Fruit fly (Drosophila melanogaster) whole organism, prepupa: ENCODE results near the gene tap.

ENCODE experiments used
- CG10631 ChIP-seq: fragments of 200-800 bp; sonication (Bioruptor generic); optimal IDR thresholded peaks from 2 replicates; lab custom pipeline; 2016; ENCODE audit warnings: missing biosample characterization, missing genetic modification characterization
- CG10669 ChIP-seq: fragments of 200-800 bp; sonication (Bioruptor generic); optimal IDR thresholded peaks from 3 replicates; lab custom pipeline; 2018; ENCODE audit warnings: missing biosample characterization, mild to moderate bottlenecking, missing genetic modification characterization, moderate library complexity
- CG11294 ChIP-seq: fragments of 200-800 bp; sonication (Bioruptor generic); IDR thresholded peaks from 2 replicates; pipeline ENCODE4 v1.3.6; 2022; ENCODE audit warnings: missing biosample characterization, missing genetic modification characterization
- CG11902 ChIP-seq: fragments of 200-800 bp; sonication (Bioruptor generic); optimal IDR thresholded peaks from 3 replicates; lab custom pipeline; 2016; ENCODE audit warnings: missing biosample characterization, missing genetic modification characterization
- CG15336 ChIP-seq: fragments of 200-800 bp; sonication (Bioruptor generic); IDR thresholded peaks from 2 replicates; pipeline ENCODE4 v1.3.6; 2022; ENCODE audit warnings: missing biosample characterization, missing genetic modification characterization
- CG16779 ChIP-seq: fragments of 200-800 bp; sonication (Bioruptor generic); optimal IDR thresholded peaks from 3 replicates; lab custom pipeline; 2017; ENCODE audit warnings: missing biosample characterization, mild to moderate bottlenecking, missing genetic modification characterization
- CG3032 ChIP-seq: fragments of 200-800 bp; optimal IDR thresholded peaks from 2 replicates; lab custom pipeline; 2019; ENCODE audit warnings: missing biosample characterization, mild to moderate bottlenecking, missing genetic modification characterization, moderate library complexity
- CG31627 ChIP-seq: fragments of 200-800 bp; sonication (Bioruptor generic); optimal IDR thresholded peaks from 3 replicates; lab custom pipeline; 2016; ENCODE audit warnings: missing biosample characterization, missing genetic modification characterization
- CG32006 ChIP-seq: fragments of 200-800 bp; sonication (Bioruptor generic); optimal IDR thresholded peaks from 3 replicates; lab custom pipeline; 2017; ENCODE audit warnings: missing biosample characterization, mild to moderate bottlenecking, missing genetic modification characterization
- CG34406 ChIP-seq: fragments of 200-800 bp; sonication (Bioruptor generic); optimal IDR thresholded peaks from 3 replicates; lab custom pipeline; 2016; ENCODE audit warnings: missing biosample characterization, missing genetic modification characterization
- CG3919 ChIP-seq: fragments of 200-800 bp; sonication (Bioruptor generic); optimal IDR thresholded peaks from 3 replicates; lab custom pipeline; 2016; ENCODE audit warnings: missing biosample characterization, missing genetic modification characterization
- CG4318 ChIP-seq: fragments of 200-800 bp; sonication (Bioruptor generic); optimal IDR thresholded peaks from 3 replicates; lab custom pipeline; 2017; ENCODE audit warnings: missing biosample characterization, mild to moderate bottlenecking, missing genetic modification characterization
- CG6276 ChIP-seq: fragments of 200-800 bp; sonication (Bioruptor generic); optimal IDR thresholded peaks from 2 replicates; lab custom pipeline; 2017; ENCODE audit warnings: missing biosample characterization, mild to moderate bottlenecking, missing genetic modification characterization
- CG7368 ChIP-seq: fragments of 200-800 bp; sonication (Bioruptor generic); optimal IDR thresholded peaks from 3 replicates; lab custom pipeline; 2016; ENCODE audit warnings: missing biosample characterization, missing genetic modification characterization
- CG8119 ChIP-seq: fragments of 200-800 bp; sonication (Bioruptor generic); IDR thresholded peaks from 3 replicates; pipeline ENCODE4 v1.3.6; 2022; ENCODE audit warnings: missing biosample characterization, missing genetic modification characterization
- CG8319 ChIP-seq: fragments of 200-800 bp; sonication (Bioruptor generic); optimal IDR thresholded peaks from 3 replicates; lab custom pipeline; 2016; ENCODE audit warnings: missing biosample characterization, missing genetic modification characterization
- CG9139 ChIP-seq: fragments of 200-800 bp; sonication (Bioruptor generic); optimal IDR thresholded peaks from 3 replicates; lab custom pipeline; 2017; ENCODE audit warnings: missing biosample characterization, mild to moderate bottlenecking, missing genetic modification characterization
- Eip93F ChIP-seq: fragments of 200-800 bp; sonication (Bioruptor generic); optimal IDR thresholded peaks from 2 replicates; lab custom pipeline; 2016; ENCODE audit warnings: missing biosample characterization, mild to moderate bottlenecking, missing genetic modification characterization
- Gug ChIP-seq: fragments of 200-800 bp; sonication (Bioruptor generic); IDR thresholded peaks from 2 replicates; pipeline ENCODE4 v1.3.6; 2022; ENCODE audit warnings: missing biosample characterization, missing genetic modification characterization
- Hr38 ChIP-seq: sonication (Bioruptor generic); optimal IDR thresholded peaks from 2 replicates; lab custom pipeline; 2016; ENCODE audit warnings: missing biosample characterization, missing genetic modification characterization
- Hr39 ChIP-seq: fragments of 200-800 bp; sonication (Bioruptor generic); optimal IDR thresholded peaks from 2 replicates; lab custom pipeline; 2016; ENCODE audit warnings: missing biosample characterization, missing genetic modification characterization
- Hr4 ChIP-seq: fragments of 200-800 bp; sonication (Bioruptor generic); optimal IDR thresholded peaks from 3 replicates; lab custom pipeline; 2016; ENCODE audit warnings: missing biosample characterization, missing genetic modification characterization
- Lpt ChIP-seq: fragments of 200-800 bp; sonication (Bioruptor generic); optimal IDR thresholded peaks from 3 replicates; lab custom pipeline; 2016; ENCODE audit warnings: missing biosample characterization, missing genetic modification characterization
- OdsH ChIP-seq: fragments of 200-800 bp; sonication (Bioruptor generic); optimal IDR thresholded peaks from 3 replicates; lab custom pipeline; 2016; ENCODE audit warnings: missing biosample characterization, missing genetic modification characterization
- Smox ChIP-seq: fragments of 200-800 bp; sonication (Bioruptor generic); optimal IDR thresholded peaks from 3 replicates; lab custom pipeline; 2016; ENCODE audit warnings: missing biosample characterization, missing genetic modification characterization
- Sox102F ChIP-seq: fragments of 200-800 bp; sonication (Bioruptor generic); optimal IDR thresholded peaks from 2 replicates; lab custom pipeline; 2016; ENCODE audit warnings: missing biosample characterization, mild to moderate bottlenecking, missing genetic modification characterization
- Sox14 ChIP-seq: fragments of 200-800 bp; sonication (Bioruptor generic); optimal IDR thresholded peaks from 3 replicates; lab custom pipeline; 2016; ENCODE audit warnings: missing biosample characterization, missing genetic modification characterization
- Sox15 ChIP-seq: fragments of 200-800 bp; sonication (Bioruptor generic); optimal IDR thresholded peaks from 3 replicates; lab custom pipeline; 2016; ENCODE audit warnings: missing biosample characterization, missing genetic modification characterization
- achi ChIP-seq: fragments of 200-800 bp; sonication (Bioruptor generic); optimal IDR thresholded peaks from 3 replicates; lab custom pipeline; 2016; ENCODE audit warnings: missing biosample characterization, missing genetic modification characterization
- acj6 ChIP-seq: fragments of 200-800 bp; sonication (Bioruptor generic); optimal IDR thresholded peaks from 3 replicates; lab custom pipeline; 2016; ENCODE audit warnings: missing biosample characterization, missing genetic modification characterization
- cyc ChIP-seq: fragments of 200-800 bp; sonication (Bioruptor generic); optimal IDR thresholded peaks from 3 replicates; lab custom pipeline; 2016; ENCODE audit warnings: missing biosample characterization, missing genetic modification characterization
- eg ChIP-seq: fragments of 200-800 bp; sonication (Bioruptor generic); IDR thresholded peaks from 3 replicates; pipeline ENCODE4 v1.3.6; 2022; ENCODE audit warnings: missing biosample characterization, missing genetic modification characterization
- fd59A ChIP-seq: fragments of 200-800 bp; sonication (Bioruptor generic); optimal IDR thresholded peaks from 2 replicates; lab custom pipeline; 2017; ENCODE audit warnings: missing biosample characterization, mild to moderate bottlenecking, missing genetic modification characterization, missing genetic modification reagents
- net ChIP-seq: fragments of 200-800 bp; sonication (Bioruptor generic); optimal IDR thresholded peaks from 3 replicates; lab custom pipeline; 2016; ENCODE audit warnings: missing biosample characterization, missing genetic modification characterization
- svp ChIP-seq: fragments of 200-800 bp; sonication (Bioruptor generic); peaks from one replicate; lab custom pipeline; 2016; ENCODE audit warnings: missing biosample characterization, missing genetic modification characterization

Gene tap

DNA sequence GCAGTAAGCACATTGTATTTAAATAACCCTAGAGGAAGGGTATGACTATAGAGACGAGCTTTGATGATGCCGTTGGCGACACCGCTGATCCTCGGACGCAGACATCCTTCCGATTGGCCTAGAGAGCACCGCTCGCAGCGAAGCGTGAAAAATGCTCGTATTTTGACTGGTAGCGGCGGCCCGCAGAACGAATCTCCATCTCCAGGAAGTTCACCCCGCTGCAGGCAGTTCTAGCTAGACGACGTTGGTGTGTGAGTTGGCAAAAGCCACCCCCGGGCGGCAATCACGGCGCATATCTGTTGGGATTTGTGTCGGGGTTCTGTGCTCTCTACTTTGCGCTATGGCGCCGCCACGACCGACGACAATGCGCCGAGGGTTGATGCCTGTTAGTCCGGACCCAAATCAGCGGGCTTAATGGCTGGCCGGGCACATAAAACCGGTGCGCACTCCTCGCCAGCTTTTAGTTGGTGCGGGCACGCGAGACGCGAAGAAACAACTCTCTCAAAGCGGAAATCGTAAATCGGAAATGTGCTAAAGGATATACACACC lies at the start of gene tap:
TSS of gene tap (plus strand) at position 458 of the 549 bp plus-strand sequence.
- TF ChIP-seq Gug (GFP tag; lab: Robert Waterston, UW) (no peak), eg (GFP tag; lab: Robert Waterston, UW) (no peak), CG3919 (no peak)

DNA sequence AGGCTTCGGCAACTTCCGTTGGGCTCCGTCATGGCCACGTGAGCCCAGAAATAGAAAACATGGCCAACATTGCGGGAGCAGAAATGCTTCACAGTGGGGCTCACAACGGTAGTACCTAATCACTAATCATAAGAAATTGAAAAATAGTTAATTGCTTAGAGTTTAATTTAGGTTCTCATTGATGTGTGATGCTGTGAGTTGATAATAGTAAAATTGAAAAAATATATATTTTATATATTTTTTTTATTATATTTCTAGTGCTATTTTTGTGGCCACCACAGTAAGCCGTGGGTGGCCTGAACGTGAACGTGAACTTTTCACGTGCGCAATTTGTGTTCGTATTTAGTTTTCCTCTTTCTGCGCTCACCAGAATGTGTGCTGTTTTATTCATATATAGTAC lies 49.0 kb upstream of the tap start:
- TF ChIP-seq CG8119 (GFP tag; lab: Robert Waterston, UW) (no peak), achi (GFP tag; lab: Kevin White, UChicago) (no peak), CG32006 (peak; percentile 6), CG3032 (tag; lab: Kevin White, UChicago) (no peak), Lpt (GFP tag; lab: Kevin White, UChicago) (no peak), CG7368 (no peak), eg (GFP tag; lab: Robert Waterston, UW) (0 out of 3 replicates have a peak, but pooled peaks have one; percentile 12), Hr39 (GFP tag; lab: Kevin White, UChicago) (no peak), net (GFP tag; lab: Kevin White, UChicago) (no peak), acj6 (GFP tag; lab: Kevin White, UChicago) (no peak), cyc (no peak), Sox14 (no peak)

DNA sequence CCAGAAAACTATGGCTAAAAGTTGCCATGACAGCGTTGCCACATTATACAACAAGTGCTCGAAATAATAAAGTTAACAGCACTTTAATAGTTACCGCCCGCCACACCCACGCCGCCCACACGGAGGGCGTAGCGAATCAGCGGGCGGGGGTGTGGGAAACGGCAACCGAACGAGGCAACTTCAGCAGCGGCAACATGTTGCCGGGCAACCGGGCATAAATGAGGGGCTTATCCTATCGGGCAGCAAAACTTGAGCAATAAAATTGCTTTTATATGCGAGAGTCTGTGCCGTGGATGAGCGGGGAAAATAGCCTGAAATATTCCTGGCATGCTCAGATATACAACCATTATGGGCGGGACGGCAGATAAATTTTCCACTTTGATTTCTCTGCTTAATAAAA lies 43.3 kb upstream of the tap start:
- TF ChIP-seq CG8119 (GFP tag; lab: Robert Waterston, UW) (no peak), CG10631 (GFP tag; lab: Kevin White, UChicago) (no peak), acj6 (GFP tag; lab: Kevin White, UChicago) (no peak), Eip93F (GFP tag; lab: Kevin White, UChicago) (no peak), eg (GFP tag; lab: Robert Waterston, UW) (no peak)

DNA sequence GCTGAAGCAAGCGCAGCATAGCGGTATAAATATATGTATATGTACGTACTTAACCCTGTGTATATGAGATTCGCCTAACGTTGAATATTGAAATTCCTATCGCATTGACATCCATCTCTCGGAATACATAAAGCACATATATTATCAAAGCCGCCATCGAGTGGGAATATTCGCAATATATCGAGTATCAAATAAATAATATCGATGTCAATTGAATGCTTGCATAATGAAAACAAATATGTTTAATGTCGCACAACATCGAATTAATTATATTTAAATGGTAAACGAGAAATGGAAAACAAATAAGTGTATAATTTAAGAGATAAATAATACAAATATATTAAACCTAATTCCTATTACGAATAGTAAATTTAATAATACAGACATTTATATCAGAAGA lies 38.8 kb upstream of the tap start, which contains the start of gene ND-24L:
TSS of gene ND-24L (minus strand) at position 101 of the 400 bp plus-strand sequence.
- TF ChIP-seq OdsH (GFP tag; lab: Kevin White, UChicago) (no peak), CG10669 (GFP tag; lab: Kevin White, UChicago) (no peak), Smox (GFP tag; lab: Kevin White, UChicago) (no peak), Hr4 (GFP tag; lab: Kevin White, UChicago) (no peak), CG15336 (GFP tag; lab: Robert Waterston, UW) (no peak), Eip93F (GFP tag; lab: Kevin White, UChicago) (no peak), CG3032 (tag; lab: Kevin White, UChicago) (no peak), CG16779 (tag; lab: Kevin White, UChicago) (no peak), CG11294 (GFP tag; lab: Robert Waterston, UW) (no peak), CG9139 (no peak), CG4318 (GFP tag; lab: Kevin White, UChicago) (no peak), CG31627 (GFP tag; lab: Kevin White, UChicago) (no peak), CG11902 (GFP tag; lab: Kevin White, UChicago) (no peak), fd59A (GFP tag; lab: Kevin White, UChicago) (no peak), eg (GFP tag; lab: Robert Waterston, UW) (no peak), CG10631 (GFP tag; lab: Kevin White, UChicago) (no peak)

DNA sequence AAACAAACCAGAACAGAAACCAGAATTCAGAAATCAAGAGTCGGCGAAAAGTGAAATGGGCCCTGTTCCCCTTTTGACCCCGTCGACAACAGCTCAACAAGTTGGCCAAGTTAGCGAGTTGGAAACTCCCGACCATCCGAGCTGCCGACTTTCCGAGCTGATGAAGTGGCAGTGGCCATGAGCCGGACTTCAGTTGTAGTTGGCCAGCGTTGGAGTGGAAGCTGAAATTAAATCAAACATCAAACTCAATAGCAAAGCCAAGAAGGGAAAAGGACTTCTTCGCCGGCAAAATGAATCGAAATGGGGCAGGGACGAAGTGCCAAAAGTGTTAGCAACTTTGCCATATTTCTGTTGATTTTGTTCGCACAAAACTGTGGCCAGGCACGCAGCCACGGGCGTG lies 36.9 kb upstream of the tap start, which contains the start of gene CG13724:
TSS of gene CG13724 (plus strand) at position 301 of the 400 bp plus-strand sequence.
- no peak for TF ChIP-seq Sox102F
- TF ChIP-seq eg (GFP tag; lab: Robert Waterston, UW), result no peak
- TF ChIP-seq CG8319 (GFP tag; lab: Kevin White, UChicago), result no peak
- no peak for TF ChIP-seq CG4318 (GFP tag; lab: Kevin White, UChicago)
- no peak for TF ChIP-seq CG11294 (GFP tag; lab: Robert Waterston, UW)
- peak; percentile 13 for TF ChIP-seq svp (GFP tag; lab: Kevin White, UChicago)
- no peak for TF ChIP-seq CG7368

DNA sequence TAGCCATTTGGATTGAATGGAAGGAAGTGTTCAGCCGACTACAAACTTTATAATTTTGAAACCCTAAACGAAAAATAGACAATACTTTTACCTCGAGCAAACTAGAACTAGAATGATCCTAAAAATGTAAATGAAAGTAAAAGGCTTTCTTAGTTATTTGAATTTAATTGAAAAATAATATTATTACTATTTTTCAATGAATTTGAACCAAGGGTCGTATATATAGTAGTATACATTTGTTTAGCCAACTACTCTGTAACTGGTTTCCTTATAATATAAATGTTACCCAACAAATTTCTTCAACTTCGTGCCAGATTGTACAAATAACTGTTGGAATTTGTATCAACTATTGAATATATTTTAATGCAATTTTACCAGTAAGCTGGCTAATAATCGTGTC lies 34.1 kb upstream of the tap start, which contains the start of gene CG13725:
TSS of gene CG13725 (minus strand) at position 101 of the 400 bp plus-strand sequence.
- TF ChIP-seq CG8319 (GFP tag; lab: Kevin White, UChicago) (no peak), Sox15 (GFP tag; lab: Kevin White, UChicago) (no peak), Eip93F (GFP tag; lab: Kevin White, UChicago) (no peak), Smox (GFP tag; lab: Kevin White, UChicago) (no peak), CG32006 (no peak), CG6276 (GFP tag; lab: Kevin White, UChicago) (no peak), CG34406 (GFP tag; lab: Kevin White, UChicago) (no peak), Hr38 (GFP tag; lab: Kevin White, UChicago) (no peak), CG11902 (GFP tag; lab: Kevin White, UChicago) (no peak)
